Worm (Caenorhabditis elegans) whole organism, young adult: ENCODE results near the gene Y43B11AL.1.

Source experiments
- F49E8.2 ChIP-seq: sonication (generic microtip); optimal IDR thresholded peaks from 3 replicates; lab custom pipeline; 2017; ENCODE audit warnings: missing genetic modification characterization, mild to moderate bottlenecking, missing compliant biosample characterization, antibody characterized with exemption, moderate library complexity; ENCODE audit not compliant: insufficient read depth
- K12H6.12 ChIP-seq: fragments of 200-800 bp; sonication (Bioruptor generic); optimal IDR thresholded peaks from 2 replicates; lab custom pipeline; 2018; ENCODE audit warnings: mild to moderate bottlenecking, missing genetic modification characterization, missing compliant biosample characterization
- ama-1 ChIP-seq, 3 experiments: fragments of 150-350 bp in 1 of 3; sonication (generic microtip) in 2 of 3; optimal IDR thresholded peaks; 2 replicates each; lab custom pipeline; 2014 to 2018; ENCODE audit warnings: missing biosample characterization in 2 of 3, missing genetic modification characterization in 2 of 3, missing genetic modification reagents in 2 of 3
- atf-7 ChIP-seq: sonication (generic microtip); optimal IDR thresholded peaks from 2 replicates; lab custom pipeline; 2017; ENCODE audit warnings: mild to moderate bottlenecking, missing genetic modification characterization, missing compliant biosample characterization
- ceh-79 ChIP-seq: sonication (generic microtip); optimal IDR thresholded peaks from 2 replicates; lab custom pipeline; 2017; ENCODE audit warnings: mild to moderate bottlenecking, missing genetic modification characterization, missing compliant biosample characterization
- ceh-91 ChIP-seq: fragments of 200-800 bp; sonication (Bioruptor generic); IDR thresholded peaks from 2 replicates; pipeline ENCODE4 v1.3.6; 2022; ENCODE audit warnings: missing genetic modification reagents, missing genetic modification characterization, missing compliant biosample characterization
- hmg-20 ChIP-seq: fragments of 200-800 bp; sonication (Bioruptor generic); IDR thresholded peaks from 2 replicates; pipeline ENCODE4 v1.3.6; 2022; ENCODE audit warnings: missing genetic modification reagents, missing genetic modification characterization, missing compliant biosample characterization
- lin-35 ChIP-seq, 3 experiments: fragments of 150-350 bp in 2 of 3; sonication (generic microtip) in 1 of 3; optimal IDR thresholded peaks; 2 replicates each; lab custom pipeline; 2014 to 2018; ENCODE audit warnings: missing biosample characterization in 3 of 3, missing genetic modification characterization in 3 of 3, missing genetic modification reagents in 3 of 3
- nhr-27 ChIP-seq: fragments of 200-800 bp; sonication (Bioruptor generic); optimal IDR thresholded peaks from 2 replicates; lab custom pipeline; 2018; ENCODE audit warnings: mild to moderate bottlenecking, missing genetic modification characterization, moderate library complexity, missing compliant biosample characterization
- snpc-1.3 ChIP-seq: sonication (generic microtip); optimal IDR thresholded peaks from 2 replicates; lab custom pipeline; 2017; ENCODE audit warnings: missing genetic modification characterization, mild to moderate bottlenecking, missing compliant biosample characterization, antibody characterized with exemption, moderate library complexity, missing genotype, missing genetic modification reagents; ENCODE audit not compliant: insufficient read depth
- sptf-2 ChIP-seq: fragments of 200-800 bp; sonication (Bioruptor generic); optimal IDR thresholded peaks from 2 replicates; lab custom pipeline; 2018; ENCODE audit warnings: mild to moderate bottlenecking, missing genetic modification characterization, missing compliant biosample characterization
- tbp1 ChIP-seq: fragments of 200-800 bp; sonication (Bioruptor generic); optimal IDR thresholded peaks from 2 replicates; lab custom pipeline; 2018; ENCODE audit warnings: mild to moderate bottlenecking, missing genetic modification characterization, missing compliant biosample characterization
- ztf-26 ChIP-seq: sonication (generic microtip); optimal IDR thresholded peaks from 2 replicates; lab custom pipeline; 2017; ENCODE audit warnings: missing genetic modification characterization, missing compliant biosample characterization

DNA sequence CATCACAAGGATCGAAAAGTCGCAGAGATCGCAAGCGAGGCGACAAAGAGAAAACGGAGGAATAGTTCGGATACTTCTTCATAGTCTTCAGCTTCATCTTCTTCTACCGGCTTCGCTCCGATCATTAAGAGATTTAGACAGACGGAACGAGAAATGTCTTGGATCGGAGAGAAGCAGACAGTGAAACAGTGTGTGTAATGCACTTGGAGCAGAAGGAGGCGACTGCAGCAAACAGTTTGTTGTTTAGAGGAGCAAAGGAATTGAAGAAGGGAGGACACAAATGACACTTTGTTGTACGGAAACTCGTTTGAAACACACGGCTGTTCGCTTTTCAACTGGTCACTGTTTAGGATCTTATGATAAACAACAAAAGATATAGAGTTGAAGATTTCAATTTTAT, 34.3 kb downstream of the Y43B11AL.1 start:
- TF ChIP-seq ceh-91: no peak
- no peak for TF ChIP-seq sptf-2 (GFP tag; lab: Kevin White, UChicago)
- no peak for TF ChIP-seq ama-1 (optimal IDR thresholded peaks at IDR 0.05; lab: Kevin White, UChicago)
- no peak for TF ChIP-seq ama-1 (GFP tag; optimal IDR thresholded peaks at IDR 0.05; lab: Kevin White, UChicago)
- TF ChIP-seq atf-7 (tag; lab: Kevin White, UChicago): no peak
- TF ChIP-seq ztf-26 (tag; lab: Kevin White, UChicago): no peak
- no peak for TF ChIP-seq nhr-27 (tag; lab: Kevin White, UChicago)
- TF ChIP-seq K12H6.12 (tag; lab: Kevin White, UChicago): no peak
- no peak for TF ChIP-seq snpc-1.3 (tag; lab: Kevin White, UChicago)
- TF ChIP-seq lin-35 (GFP tag; optimal IDR thresholded peaks at IDR 0.05; lab: Kevin White, UChicago): no peak
- no peak for TF ChIP-seq tbp1
- TF ChIP-seq hmg-20 (GFP tag; lab: Robert Waterston, UW): no peak
- no peak for TF ChIP-seq ceh-79 (tag; lab: Kevin White, UChicago)
- TF ChIP-seq F49E8.2 (tag; lab: Kevin White, UChicago): no peak
